Worm (Caenorhabditis elegans): ENCODE results near the gene K04G11.1.

The K04G11.1 gene

DNA sequence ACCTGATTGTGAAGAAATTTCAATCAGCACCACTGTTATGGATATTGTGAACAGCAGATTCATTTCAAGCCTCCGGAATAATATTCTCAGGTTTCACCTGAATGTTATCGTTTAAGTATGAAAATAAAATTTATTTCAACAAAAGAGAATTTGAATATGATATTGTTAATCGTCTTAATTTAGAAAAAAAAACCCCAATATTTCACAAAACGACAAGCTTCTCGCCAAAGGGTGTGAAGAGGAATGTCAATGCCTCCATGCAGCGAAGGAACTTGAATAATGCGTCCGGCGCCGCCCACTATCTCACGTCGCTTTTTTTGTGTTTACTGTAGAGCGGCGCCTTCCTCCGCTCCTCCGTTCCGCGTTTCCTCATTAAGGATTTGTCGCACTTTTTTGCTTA lies 32.2 kb upstream of the K04G11.1 start, which contains the start of gene C11H1.5:
TSS of gene C11H1.5 (minus strand) at position 101 of the 400 bp plus-strand sequence.
- TF ChIP-seq elt-3 (tag; optimal IDR thresholded peaks at IDR 0.05) (no peak), unc-39 (tag; optimal IDR thresholded peaks at IDR 0.05) (no peak), hlh-1 (tag; optimal IDR thresholded peaks at IDR 0.05) (no peak), ces-1 (GFP tag; optimal IDR thresholded peaks at IDR 0.05) (no peak), nhr-2 (tag; optimal IDR thresholded peaks at IDR 0.05) (no peak), cnd-1 (tag; optimal IDR thresholded peaks at IDR 0.05) (no peak), nhr-28 (tag; optimal IDR thresholded peaks at IDR 0.05) (no peak), nhr-76 (tag; optimal IDR thresholded peaks at IDR 0.05) (no peak), pha-4 (tag; optimal IDR thresholded peaks at IDR 0.05) (no peak), ztf-11 (tag; optimal IDR thresholded peaks at IDR 0.05) (no peak), ceh-43 (GFP tag; optimal IDR thresholded peaks at IDR 0.05) (no peak), M03D4.4 (tag; optimal IDR thresholded peaks at IDR 0.05) (no peak), blmp-1 (tag; optimal IDR thresholded peaks at IDR 0.05) (no peak)

DNA sequence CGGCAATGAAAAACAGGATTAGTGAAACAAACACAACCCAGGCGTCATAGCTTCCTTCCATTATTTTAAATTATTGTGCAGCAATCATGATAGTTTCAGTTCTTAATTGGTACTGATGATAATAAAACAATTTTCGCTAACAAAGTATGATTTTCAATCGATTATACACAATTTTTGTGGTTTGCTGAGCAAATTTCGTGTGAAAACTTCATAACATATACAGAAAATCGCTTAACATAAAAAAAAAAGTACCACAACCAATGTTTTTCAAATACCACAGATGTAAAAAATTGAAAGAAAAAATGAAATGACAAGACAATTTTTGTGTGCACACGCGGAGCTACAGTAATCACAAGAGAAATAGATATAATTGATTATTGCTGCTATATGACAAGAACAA lies 27.7 kb upstream of the K04G11.1 start, which contains the start of gene gphr-2:
TSS of gene gphr-2 (minus strand) at position 101 of the 400 bp plus-strand sequence.
- TF ChIP-seq ceh-39 (tag; optimal IDR thresholded peaks at IDR 0.05) (no peak), nhr-76 (tag; optimal IDR thresholded peaks at IDR 0.05) (no peak), ceh-43 (GFP tag; optimal IDR thresholded peaks at IDR 0.05) (no peak), elt-3 (tag; optimal IDR thresholded peaks at IDR 0.05) (no peak), unc-39 (tag; optimal IDR thresholded peaks at IDR 0.05) (no peak), sem-2 (GFP tag; optimal IDR thresholded peaks at IDR 0.05) (no peak), ham-2 (GFP tag; optimal IDR thresholded peaks at IDR 0.05) (no peak), mab-5 (tag; optimal IDR thresholded peaks at IDR 0.05) (no peak), ceh-83 (GFP tag; optimal IDR thresholded peaks at IDR 0.05) (no peak)

DNA sequence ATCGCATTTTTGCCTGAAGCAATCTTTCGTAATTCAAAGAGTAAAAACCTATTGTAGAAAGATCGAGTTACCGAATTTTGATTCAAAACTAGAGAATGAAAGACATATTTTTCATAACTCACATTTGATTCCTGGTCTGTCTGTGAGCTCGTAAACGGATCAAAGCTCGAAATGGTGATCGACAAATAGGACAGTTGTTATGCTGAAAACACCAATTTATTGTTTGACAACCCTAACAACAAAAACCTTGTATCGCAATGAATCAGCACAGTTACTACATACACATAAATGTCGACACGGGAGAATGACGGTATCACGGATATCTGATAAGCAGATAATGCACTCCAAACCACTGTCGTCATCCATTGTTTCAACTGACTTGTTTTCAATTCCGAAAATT lies 25.7 kb upstream of the K04G11.1 start:
- TF ChIP-seq lsy-2 (tag; optimal IDR thresholded peaks at IDR 0.05) (no peak), blmp-1 (tag; optimal IDR thresholded peaks at IDR 0.05) (no peak), M03D4.4 (tag; optimal IDR thresholded peaks at IDR 0.05) (no peak), elt-1 (tag; optimal IDR thresholded peaks at IDR 0.05; ENCODE audit: borderline replicate concordance, insufficient read depth) (no peak), unc-62 (GFP tag; optimal IDR thresholded peaks at IDR 0.05) (no peak), flh-1 (GFP tag; optimal IDR thresholded peaks at IDR 0.05) (no peak), sptf-1 (tag; optimal IDR thresholded peaks at IDR 0.05) (no peak), zip-8 (tag; optimal IDR thresholded peaks at IDR 0.05) (no peak), mab-5 (tag; optimal IDR thresholded peaks at IDR 0.05) (no peak), pha-4 (tag; optimal IDR thresholded peaks at IDR 0.05) (no peak), lin-32 (GFP tag; optimal IDR thresholded peaks at IDR 0.05) (no peak), sem-2 (GFP tag; optimal IDR thresholded peaks at IDR 0.05) (no peak), cnd-1 (tag; optimal IDR thresholded peaks at IDR 0.05) (no peak), tbx-8 (GFP tag; optimal IDR thresholded peaks at IDR 0.05) (no peak), mls-2 (tag; optimal IDR thresholded peaks at IDR 0.05) (no peak), snpc-4 (tag; optimal IDR thresholded peaks at IDR 0.05) (no peak), nhr-237 (tag; optimal IDR thresholded peaks at IDR 0.05) (no peak), ceh-83 (GFP tag; optimal IDR thresholded peaks at IDR 0.05) (no peak), bed-3 (GFP tag; optimal IDR thresholded peaks at IDR 0.05) (no peak), ham-2 (GFP tag; optimal IDR thresholded peaks at IDR 0.05) (no peak)

DNA sequence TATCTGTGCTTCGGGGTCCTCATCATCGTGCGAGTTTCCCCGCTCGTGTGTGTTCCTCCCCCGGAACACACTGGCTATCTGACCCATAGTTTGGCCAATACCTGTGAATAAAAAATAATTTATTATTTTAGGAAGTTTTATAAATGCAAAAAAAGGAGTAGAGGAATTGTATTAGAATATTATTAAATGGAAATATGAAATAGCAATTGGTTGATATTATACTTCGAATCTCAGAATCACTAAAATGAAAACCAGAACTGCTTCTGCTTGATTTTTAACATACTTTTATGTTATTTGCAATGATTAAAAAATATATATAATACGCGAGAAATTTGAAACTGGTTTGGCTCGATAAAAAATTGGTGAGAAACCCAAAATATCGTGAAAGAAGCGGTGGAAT lies 23.7 kb upstream of the K04G11.1 start, which contains the start of gene mgrn-1:
TSS of gene mgrn-1 (minus strand) at position 101 of the 400 bp plus-strand sequence.
- TF ChIP-seq unc-120 (tag; optimal IDR thresholded peaks at IDR 0.05; ENCODE audit: poor library complexity, severe bottlenecking) (no peak), mls-2 (tag; optimal IDR thresholded peaks at IDR 0.05) (no peak), cnd-1 (tag; optimal IDR thresholded peaks at IDR 0.05) (no peak), nhr-28 (tag; optimal IDR thresholded peaks at IDR 0.05) (no peak), zip-8 (tag; optimal IDR thresholded peaks at IDR 0.05) (no peak), bed-3 (GFP tag; optimal IDR thresholded peaks at IDR 0.05) (no peak), flh-1 (GFP tag; optimal IDR thresholded peaks at IDR 0.05) (no peak), tbx-8 (GFP tag; optimal IDR thresholded peaks at IDR 0.05) (no peak), unc-62 (GFP tag; optimal IDR thresholded peaks at IDR 0.05) (no peak), ceh-43 (GFP tag; optimal IDR thresholded peaks at IDR 0.05) (no peak), unc-39 (tag; optimal IDR thresholded peaks at IDR 0.05) (no peak), ham-2 (GFP tag; optimal IDR thresholded peaks at IDR 0.05) (no peak), sem-2 (GFP tag; optimal IDR thresholded peaks at IDR 0.05) (no peak), lin-13 (tag; optimal IDR thresholded peaks at IDR 0.05) (no peak), lsy-2 (tag; optimal IDR thresholded peaks at IDR 0.05) (no peak), ceh-39 (tag; optimal IDR thresholded peaks at IDR 0.05) (no peak), elt-1 (tag; optimal IDR thresholded peaks at IDR 0.05; ENCODE audit: borderline replicate concordance, insufficient read depth) (no peak)
